Worm (Caenorhabditis elegans) whole organism, L3 larva: Measurements from ENCODE around the gene nhr-288.
"Not testable (repeated sequence)": the region's sequence is repeated elsewhere in the genome, so short reads cannot be mapped to it uniquely, and the experiment has no call there.

Source experiments
- R02D3.7 ChIP-seq: fragments of 150-350 bp; optimal IDR thresholded peaks from 2 replicates; lab custom pipeline; 2014; ENCODE audit warnings: missing biosample characterization, missing genetic modification characterization
- ama-1 ChIP-seq: fragments of 150-350 bp; optimal IDR thresholded peaks from 2 replicates; lab custom pipeline; 2018
- ceh-82 ChIP-seq: fragments of 150-350 bp; optimal IDR thresholded peaks from 2 replicates; lab custom pipeline; 2014; ENCODE audit warnings: missing biosample characterization, missing genetic modification characterization
- ceh-9 ChIP-seq: sonication (generic microtip); optimal IDR thresholded peaks from 2 replicates; lab custom pipeline; 2018; ENCODE audit warnings: missing biosample characterization, missing genetic modification characterization
- daf-12 ChIP-seq: fragments of 150-350 bp; optimal IDR thresholded peaks from 2 replicates; lab custom pipeline; 2014; ENCODE audit warnings: missing biosample characterization, missing genetic modification reagents, missing genetic modification characterization
- egl-5 ChIP-seq: fragments of 150-350 bp; optimal IDR thresholded peaks from 2 replicates; lab custom pipeline; 2017; ENCODE audit warnings: missing biosample characterization, missing genetic modification reagents, missing genetic modification characterization, inconsistent platforms
- elt-2 ChIP-seq: sonication (generic microtip); optimal IDR thresholded peaks from 2 replicates; lab custom pipeline; 2016; ENCODE audit warnings: missing genetic modification reagents, mild to moderate bottlenecking, missing genetic modification characterization, missing compliant biosample characterization
- fkh-10 ChIP-seq: sonication (generic microtip); optimal IDR thresholded peaks from 2 replicates; lab custom pipeline; 2017; ENCODE audit warnings: missing biosample characterization, missing genetic modification reagents, missing genetic modification characterization
- fos-1 ChIP-seq: fragments of 150-350 bp; optimal IDR thresholded peaks from 2 replicates; lab custom pipeline; 2014; ENCODE audit warnings: missing biosample characterization, missing genetic modification characterization
- hmg-11 ChIP-seq: sonication (generic microtip); optimal IDR thresholded peaks from 2 replicates; lab custom pipeline; 2016; ENCODE audit warnings: missing genetic modification characterization, missing compliant biosample characterization
- lin-15B ChIP-seq: fragments of 150-350 bp; optimal IDR thresholded peaks from 2 replicates; lab custom pipeline; 2014; ENCODE audit warnings: missing biosample characterization, missing genetic modification characterization
- mdl-1 ChIP-seq: fragments of 150-350 bp; optimal IDR thresholded peaks from 2 replicates; lab custom pipeline; 2014; ENCODE audit warnings: missing biosample characterization, missing genetic modification characterization
- mml-1 ChIP-seq: fragments of 150-350 bp; sonication (generic microtip); optimal IDR thresholded peaks from 3 replicates; lab custom pipeline; 2014; ENCODE audit warnings: missing biosample characterization, missing genetic modification characterization
- nfya-1 ChIP-seq: sonication (generic microtip); optimal IDR thresholded peaks from 2 replicates; lab custom pipeline; 2017; ENCODE audit warnings: missing genetic modification characterization, mild to moderate bottlenecking, missing compliant biosample characterization, antibody characterized with exemption, moderate library complexity; ENCODE audit not compliant: insufficient read depth
- nhr-23 ChIP-seq: fragments of 150-350 bp; optimal IDR thresholded peaks from 2 replicates; lab custom pipeline; 2014; ENCODE audit warnings: missing biosample characterization, missing genetic modification reagents, missing genetic modification characterization
- nhr-237 ChIP-seq: fragments of 150-350 bp; optimal IDR thresholded peaks from 2 replicates; lab custom pipeline; 2014; ENCODE audit warnings: missing biosample characterization, missing genetic modification characterization
- nhr-43 ChIP-seq: sonication (generic microtip); optimal IDR thresholded peaks from 2 replicates; lab custom pipeline; 2016; ENCODE audit warnings: mild to moderate bottlenecking, missing genetic modification characterization, missing compliant biosample characterization; ENCODE audit not compliant: poor library complexity, severe bottlenecking
- nhr-67 ChIP-seq: fragments of 150-350 bp; optimal IDR thresholded peaks from 2 replicates; lab custom pipeline; 2014; ENCODE audit warnings: missing biosample characterization, missing genetic modification characterization
- nhr-76 ChIP-seq: fragments of 150-350 bp; sonication (generic microtip); optimal IDR thresholded peaks from 5 replicates; lab custom pipeline; 2014; ENCODE audit warnings: missing biosample characterization, missing genetic modification characterization
- nhr-77 ChIP-seq: fragments of 150-350 bp; optimal IDR thresholded peaks from 2 replicates; lab custom pipeline; 2014; ENCODE audit warnings: missing biosample characterization, missing genetic modification characterization
- pha-4 ChIP-seq: fragments of 150-350 bp; optimal IDR thresholded peaks from 2 replicates; lab custom pipeline; 2014; ENCODE audit warnings: missing biosample characterization, missing genetic modification reagents, missing genetic modification characterization
- sea-2 ChIP-seq: fragments of 150-350 bp; sonication (generic microtip); optimal IDR thresholded peaks from 4 replicates; lab custom pipeline; 2014; ENCODE audit warnings: missing biosample characterization, missing genetic modification reagents, missing genetic modification characterization
- skn-1 ChIP-seq: fragments of 150-350 bp; optimal IDR thresholded peaks from 2 replicates; lab custom pipeline; 2014; ENCODE audit warnings: missing biosample characterization, missing genetic modification characterization
- unc-62 ChIP-seq: fragments of 150-350 bp; sonication (generic microtip); optimal IDR thresholded peaks from 4 replicates; lab custom pipeline; 2014; ENCODE audit warnings: missing biosample characterization, missing genetic modification reagents, missing genetic modification characterization
- ztf-11 ChIP-seq: fragments of 150-350 bp; optimal IDR thresholded peaks from 2 replicates; lab custom pipeline; 2014; ENCODE audit warnings: missing biosample characterization, missing genetic modification characterization
- ztf-4 ChIP-seq: fragments of 150-350 bp; optimal IDR thresholded peaks from 2 replicates; lab custom pipeline; 2014; ENCODE audit warnings: missing biosample characterization, missing genetic modification characterization

Gene nhr-288

DNA sequence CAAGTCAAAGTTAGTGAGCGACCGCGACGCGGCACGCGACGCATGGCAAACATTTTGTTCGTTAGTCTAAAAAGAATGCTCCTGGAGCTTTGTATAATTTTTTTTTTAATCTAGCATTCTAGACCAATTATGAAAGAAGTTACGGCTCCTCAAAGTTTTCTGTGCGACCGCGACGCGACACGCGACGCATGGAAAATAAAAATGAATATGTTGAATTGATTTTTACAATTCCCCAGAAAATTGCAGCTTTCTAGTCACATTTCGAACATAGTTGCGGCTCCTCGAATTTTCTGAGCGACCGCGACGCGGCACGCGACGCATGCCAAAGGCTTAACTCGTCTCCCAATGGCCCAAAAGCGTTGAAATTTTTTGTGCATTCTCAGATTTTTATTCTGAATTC lies 42.0 kb upstream of the nhr-288 start, which contains the start of gene ZK262.4:
TSS of gene ZK262.4 (minus strand) at position 101 of the 400 bp plus-strand sequence.
- no peak for TF ChIP-seq pha-4
- no peak for TF ChIP-seq mdl-1 (tag; lab: Kevin White, UChicago)
- no peak for TF ChIP-seq nhr-23 (tag; lab: Kevin White, UChicago)
- no peak for TF ChIP-seq elt-2 (tag; lab: Kevin White, UChicago)
- no peak for TF ChIP-seq fos-1 (tag; lab: Kevin White, UChicago)
- TF ChIP-seq lin-15B (tag; lab: Kevin White, UChicago), result no peak
- no peak for TF ChIP-seq ztf-4
- no peak for TF ChIP-seq hmg-11 (tag; lab: Kevin White, UChicago)
- no peak for TF ChIP-seq sea-2 (GFP tag; lab: Kevin White, UChicago)
- TF ChIP-seq nhr-76, result no peak
- TF ChIP-seq unc-62 (GFP tag; lab: Kevin White, UChicago), result no peak
- no peak for TF ChIP-seq nhr-67 (tag; lab: Kevin White, UChicago)

DNA sequence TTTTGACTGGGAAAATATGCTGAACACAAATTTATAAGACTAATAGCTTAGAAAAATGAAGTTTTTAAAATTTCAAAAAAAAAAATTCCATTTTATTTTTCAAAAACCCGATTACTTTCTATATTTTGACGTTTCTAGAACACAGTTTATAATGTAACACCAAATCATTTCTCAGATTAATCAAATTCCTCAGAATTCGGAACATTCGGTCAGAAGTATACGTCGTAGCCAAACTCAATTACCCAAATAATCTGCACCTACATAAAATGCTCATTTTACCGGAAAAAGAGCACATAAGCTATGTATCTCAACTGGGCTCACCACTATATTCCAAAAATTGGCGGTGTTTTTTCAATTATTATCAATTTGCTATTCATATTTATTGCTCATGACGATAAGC lies 38.3 kb upstream of the nhr-288 start, which contains the start of gene srj-26:
TSS of gene srj-26 (plus strand) at position 301 of the 400 bp plus-strand sequence.
- TF ChIP-seq pha-4 (no peak), nhr-77 (tag; lab: Kevin White, UChicago) (no peak), daf-12 (tag; lab: Kevin White, UChicago) (no peak)

DNA sequence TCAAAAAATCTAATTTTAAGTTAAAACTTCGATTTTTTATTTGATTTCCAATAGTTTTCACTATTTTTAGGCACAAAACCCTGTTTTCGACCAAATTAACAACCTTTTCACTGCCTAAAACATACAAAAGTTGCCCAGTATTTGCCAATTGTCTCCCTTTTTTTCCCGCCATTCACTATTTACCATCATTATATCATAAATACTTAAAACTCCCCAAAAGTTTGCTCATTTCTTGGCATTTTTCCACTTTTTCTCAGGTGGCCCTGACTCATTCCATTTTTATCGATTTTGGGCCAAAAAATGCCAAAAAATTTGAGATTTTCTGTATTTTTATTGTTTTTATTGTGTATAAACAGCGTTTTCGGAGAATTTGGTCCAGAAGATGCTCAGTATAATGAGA lies 31.6 kb upstream of the nhr-288 start, which contains the start of gene txt-8:
TSS of gene txt-8 (plus strand) at position 301 of the 400 bp plus-strand sequence.
- TF ChIP-seq nfya-1 (tag; lab: Kevin White, UChicago), result no peak
- TF ChIP-seq pha-4, result peak; percentile 1
- no peak for TF ChIP-seq ama-1 (lab: Kevin White, UChicago)

DNA sequence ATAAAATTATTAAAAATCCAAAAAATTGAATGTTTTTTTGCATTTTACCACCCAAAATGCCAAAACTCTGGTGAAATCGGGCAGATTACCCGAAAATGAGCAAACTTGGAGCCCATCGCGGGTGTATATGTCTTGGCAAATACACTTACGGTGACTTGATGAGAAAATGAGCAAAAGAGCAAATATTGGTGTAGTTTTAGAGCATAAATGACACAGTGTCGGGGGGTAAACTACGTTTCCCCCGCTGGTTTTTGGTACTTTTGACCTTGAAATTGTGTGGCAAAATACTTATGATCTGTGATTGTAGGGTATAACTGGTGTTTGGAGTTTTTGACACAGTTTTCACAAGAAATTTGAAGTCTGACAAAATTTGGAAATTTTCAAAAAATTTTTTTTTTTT lies 30.4 kb upstream of the nhr-288 start, which contains the start of gene ZK262.2:
TSS of gene ZK262.2 (minus strand) at position 101 of the 400 bp plus-strand sequence.
- TF ChIP-seq ceh-82 (no peak), mml-1 (no peak), nhr-237 (tag; lab: Kevin White, UChicago) (no peak), pha-4 (peak; percentile 9), ztf-4 (no peak), sea-2 (GFP tag; lab: Kevin White, UChicago) (no peak)

DNA sequence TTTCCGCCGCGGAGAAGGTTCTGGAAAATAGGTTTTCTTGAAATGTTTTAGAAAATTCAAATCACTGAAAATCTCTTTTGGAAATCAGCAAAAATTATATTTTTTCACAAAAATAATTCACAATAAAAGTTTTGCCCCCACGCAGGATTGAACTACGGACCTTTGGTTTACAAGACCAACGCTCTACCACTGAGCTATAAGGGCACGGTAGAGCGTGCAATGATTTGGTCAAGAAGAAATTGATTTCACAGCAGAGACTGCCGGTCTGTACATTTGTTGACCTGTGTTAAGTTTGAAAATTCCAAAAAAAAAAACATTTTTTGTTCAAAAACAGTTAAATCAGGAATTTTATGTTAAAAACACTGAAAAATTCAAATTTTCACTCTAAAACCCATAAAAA lies 29.9 kb upstream of the nhr-288 start:
- peak; percentile 14 for TF ChIP-seq elt-2 (tag; lab: Kevin White, UChicago)
- TF ChIP-seq sea-2 (GFP tag; lab: Kevin White, UChicago), result no peak
- no peak for TF ChIP-seq daf-12 (tag; lab: Kevin White, UChicago)
- TF ChIP-seq fkh-10, result no peak
- TF ChIP-seq unc-62 (GFP tag; lab: Kevin White, UChicago), result no peak
- TF ChIP-seq lin-15B (tag; lab: Kevin White, UChicago), result no peak

DNA sequence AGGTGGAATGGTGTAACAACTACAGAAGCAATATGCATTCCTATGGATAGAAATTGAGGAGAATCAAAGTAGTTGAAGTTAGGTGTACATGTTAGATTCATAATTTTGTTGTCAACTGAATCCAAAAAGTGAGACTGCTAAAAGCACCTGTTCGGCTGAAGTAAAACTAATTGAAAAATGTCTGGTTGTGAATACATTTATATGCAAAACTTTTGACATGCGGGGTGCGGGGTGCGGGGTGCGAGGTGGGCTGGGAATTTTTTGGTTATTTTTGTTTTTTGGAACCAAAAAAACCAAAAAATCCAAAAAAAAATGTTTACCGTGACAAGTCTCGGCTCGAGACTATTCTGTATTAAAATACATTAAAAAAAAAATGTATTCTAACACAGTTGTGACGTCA lies 27.7 kb upstream of the nhr-288 start, which contains the start of gene srh-207:
TSS of gene srh-207 (minus strand) at position 101 of the 400 bp plus-strand sequence.
- TF ChIP-seq nhr-43 (tag; lab: Kevin White, UChicago) (no peak), ztf-11 (tag; lab: Kevin White, UChicago) (no peak), nhr-67 (tag; lab: Kevin White, UChicago) (no peak), R02D3.7 (tag; lab: Kevin White, UChicago) (no peak), skn-1 (tag; lab: Kevin White, UChicago) (no peak), egl-5 (tag; lab: Kevin White, UChicago) (no peak), sea-2 (GFP tag; lab: Kevin White, UChicago) (no peak), ceh-9 (tag; lab: Kevin White, UChicago) (no peak), nfya-1 (tag; lab: Kevin White, UChicago) (no peak), ama-1 (lab: Kevin White, UChicago) (no peak), fos-1 (tag; lab: Kevin White, UChicago) (no peak), elt-2 (tag; lab: Kevin White, UChicago) (no peak)

DNA sequence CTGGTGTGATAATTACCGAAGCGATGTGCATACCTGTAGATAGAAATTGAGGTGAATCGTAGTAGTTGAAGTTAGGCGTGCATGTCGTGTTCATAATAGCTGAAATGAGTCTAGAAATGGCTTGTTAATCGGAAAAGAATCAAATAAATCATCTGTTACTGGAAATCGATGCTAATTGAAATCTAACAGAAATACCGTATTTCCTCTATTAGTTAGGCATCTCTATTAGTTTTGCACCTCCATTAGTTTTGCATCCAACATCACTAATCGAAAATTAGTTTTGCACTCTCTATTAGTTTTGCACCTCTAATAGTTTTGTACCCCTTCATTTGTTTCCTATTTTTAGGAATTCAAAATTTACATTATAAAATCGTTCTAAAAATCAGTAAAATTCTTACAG lies 22.3 kb upstream of the nhr-288 start, which contains the start of gene srh-209:
TSS of gene srh-209 (minus strand) at position 101 of the 400 bp plus-strand sequence.
- TF ChIP-seq lin-15B (tag; lab: Kevin White, UChicago); fos-1 (tag; lab: Kevin White, UChicago); fkh-10: not testable (repeated sequence)
